Fruit fly (Drosophila melanogaster): Measurements from ENCODE around the gene Nubp2.

DNA sequence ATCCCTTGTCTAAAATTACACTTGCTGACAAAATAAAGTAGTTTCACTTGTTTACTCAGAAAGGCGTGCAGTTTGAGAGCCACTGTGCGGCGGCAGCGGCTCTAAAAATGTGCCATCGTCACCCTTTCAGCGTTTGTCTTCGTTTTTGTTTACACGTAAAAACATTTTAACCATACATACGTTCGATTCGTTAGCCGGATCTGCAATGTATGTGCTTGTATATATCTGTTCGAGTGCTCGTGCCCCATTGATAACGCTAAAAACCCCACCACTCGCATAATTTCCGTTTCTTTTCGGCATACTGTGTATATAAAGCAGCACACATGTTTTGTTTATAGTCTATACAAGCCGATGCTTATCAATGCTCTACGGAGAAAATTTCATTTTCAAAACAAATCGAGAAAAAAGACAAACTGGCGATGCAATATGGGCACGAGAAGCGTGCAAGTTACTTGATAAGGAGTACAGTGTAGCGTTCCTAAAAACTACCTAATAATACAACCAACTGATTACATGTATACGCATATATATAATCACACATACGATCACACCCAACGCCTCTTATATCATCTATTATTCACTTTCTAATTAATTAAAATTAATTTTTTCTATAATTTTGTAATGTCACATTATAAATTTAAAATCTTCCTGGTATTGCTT, 9.7 kb upstream of the Nubp2 start:
- TF ChIP-seq CG14711 (tag; optimal IDR thresholded peaks at IDR 0.05) (peak; percentile 81), Mnt (GFP tag; optimal IDR thresholded peaks at IDR 0.05) (peak; percentile 70)
